Fruit fly (Drosophila melanogaster) whole organism, adult: ENCODE measurements around the gene CG3982.

Source experiments
- CG11617 ChIP-seq: fragments of 200-800 bp; sonication (Bioruptor generic); optimal IDR thresholded peaks from 2 replicates; lab custom pipeline; 2017; ENCODE audit warnings: mild to moderate bottlenecking, missing biosample characterization, missing genetic modification reagents, missing genetic modification characterization
- CG12768 ChIP-seq: fragments of 200-800 bp; sonication (Bioruptor generic); optimal IDR thresholded peaks from 2 replicates; lab custom pipeline; 2017; ENCODE audit warnings: missing biosample characterization, missing genetic modification characterization, mild to moderate bottlenecking, moderate library complexity, missing genetic modification reagents
- CG14711 ChIP-seq: fragments of 200-800 bp; sonication (Bioruptor generic); optimal IDR thresholded peaks from 2 replicates; lab custom pipeline; 2018; ENCODE audit warnings: missing biosample characterization, mild to moderate bottlenecking, missing genetic modification characterization, moderate library complexity
- CG1620 ChIP-seq: fragments of 200-800 bp; sonication (Bioruptor generic); optimal IDR thresholded peaks from 2 replicates; lab custom pipeline; 2016; ENCODE audit warnings: missing biosample characterization, missing genetic modification characterization
- CG7101 ChIP-seq: fragments of 200-800 bp; sonication (Bioruptor generic); optimal IDR thresholded peaks from 2 replicates; lab custom pipeline; 2018; ENCODE audit warnings: missing biosample characterization, mild to moderate bottlenecking, missing genetic modification characterization, moderate library complexity
- Crg-1 ChIP-seq: fragments of 200-800 bp; sonication (Bioruptor generic); optimal IDR thresholded peaks from 2 replicates; lab custom pipeline; 2016; ENCODE audit warnings: missing biosample characterization, missing genetic modification characterization
- Hr96 ChIP-seq: fragments of 200-800 bp; sonication (Bioruptor generic); optimal IDR thresholded peaks from 2 replicates; lab custom pipeline; 2016; ENCODE audit warnings: missing biosample characterization, missing genetic modification characterization
- Mnt ChIP-seq: fragments of 200-800 bp; sonication (Bioruptor generic); optimal IDR thresholded peaks from 2 replicates; lab custom pipeline; 2016; ENCODE audit warnings: missing biosample characterization, mild to moderate bottlenecking, missing genetic modification characterization
- bab1 ChIP-seq: fragments of 200-800 bp; sonication (Bioruptor generic); optimal IDR thresholded peaks from 3 replicates; lab custom pipeline; 2019; ENCODE audit warnings: missing biosample characterization, mild to moderate bottlenecking, missing genetic modification characterization, moderate library complexity
- cic ChIP-seq: fragments of 200-800 bp; sonication (Bioruptor generic); optimal IDR thresholded peaks from 2 replicates; lab custom pipeline; 2017; ENCODE audit warnings: missing biosample characterization, mild to moderate bottlenecking, missing genetic modification characterization, moderate library complexity
- cnc ChIP-seq, 2 experiments: fragments of >200 bp; optimal IDR thresholded peaks; 2 replicates each; lab custom pipeline; 2017
- kay ChIP-seq: fragments of 200-800 bp; sonication (Bioruptor generic); peaks from one replicate; lab custom pipeline; 2016; ENCODE audit warnings: missing biosample characterization, missing genetic modification characterization, borderline replicate concordance
- ovo ChIP-seq: fragments of 200-800 bp; sonication (Bioruptor generic); optimal IDR thresholded peaks from 2 replicates; lab custom pipeline; 2016; ENCODE audit warnings: missing biosample characterization, missing genetic modification characterization

dm6 chr3L:9367431-9367867 lies 49.7 kb downstream of the CG3982 start:
- TF ChIP-seq bab1 = peak; percentile 13
- TF ChIP-seq ovo = no peak
- no peak for TF ChIP-seq CG1620
- TF ChIP-seq kay (GFP tag; lab: Kevin White, UChicago) = peak; percentile 85
- no peak for TF ChIP-seq CG7101 (tag; lab: Kevin White, UChicago)
- TF ChIP-seq CG12768 (GFP tag; lab: Kevin White, UChicago) = peak; percentile 16
- TF ChIP-seq cic (GFP tag; lab: Kevin White, UChicago) = peak; percentile 67
- TF ChIP-seq CG14711 (tag; lab: Kevin White, UChicago) = no peak
- TF ChIP-seq Mnt (GFP tag; lab: Kevin White, UChicago) = no peak
- TF ChIP-seq Crg-1 = no peak
- TF ChIP-seq CG11617 (GFP tag; lab: Kevin White, UChicago) = peak; percentile 60
- TF ChIP-seq Hr96 = no peak
- TF ChIP-seq cnc (optimal IDR thresholded peaks at IDR 0.05; lab: Kevin White, UChicago) = no peak
